Worm (Caenorhabditis elegans) whole organism, early embryonic: ENCODE results near the gene F19B10.10.

Experiments used
- B0310.2 ChIP-seq: sonication (generic microtip); optimal IDR thresholded peaks from 2 replicates; lab custom pipeline; 2016; ENCODE audit warnings: mild to moderate bottlenecking, missing genetic modification characterization, missing compliant biosample characterization
- F13C5.2 ChIP-seq: sonication (generic microtip); optimal IDR thresholded peaks from 2 replicates; lab custom pipeline; 2017; ENCODE audit warnings: mild to moderate bottlenecking, missing genetic modification characterization, inconsistent platforms, missing compliant biosample characterization
- aly-1 ChIP-seq: sonication (generic microtip); optimal IDR thresholded peaks from 2 replicates; lab custom pipeline; 2016; ENCODE audit warnings: missing genetic modification characterization, missing compliant biosample characterization
- ama-1 ChIP-seq: fragments of 150-350 bp; optimal IDR thresholded peaks from 2 replicates; lab custom pipeline; 2014
- ceh-13 ChIP-seq: fragments of 200-800 bp; sonication (Bioruptor generic); optimal IDR thresholded peaks from 2 replicates; lab custom pipeline; 2018; ENCODE audit warnings: mild to moderate bottlenecking, missing genetic modification characterization, missing compliant biosample characterization
- ceh-36 ChIP-seq: sonication (generic microtip); optimal IDR thresholded peaks from 2 replicates; lab custom pipeline; 2016; ENCODE audit warnings: missing genetic modification characterization, inconsistent platforms, missing compliant biosample characterization
- ets-7 ChIP-seq: sonication (generic microtip); optimal IDR thresholded peaks from 2 replicates; lab custom pipeline; 2016; ENCODE audit warnings: missing genotype, missing genetic modification characterization, missing compliant biosample characterization
- flt-1 ChIP-seq: fragments of 200-800 bp; sonication (Bioruptor generic); IDR thresholded peaks from 2 replicates; pipeline ENCODE4 v1.3.6; 2022; ENCODE audit warnings: missing genetic modification characterization, missing compliant biosample characterization
- hmbx-1 ChIP-seq: sonication (generic microtip); optimal IDR thresholded peaks from 2 replicates; lab custom pipeline; 2016; ENCODE audit warnings: mild to moderate bottlenecking, missing genetic modification characterization, missing compliant biosample characterization
- hmg-4 ChIP-seq: fragments of 200-800 bp; sonication (Bioruptor generic); optimal IDR thresholded peaks from 2 replicates; lab custom pipeline; 2018; ENCODE audit warnings: mild to moderate bottlenecking, missing genetic modification characterization, missing compliant biosample characterization
- hnd-1 ChIP-seq: sonication (generic microtip); optimal IDR thresholded peaks from 2 replicates; lab custom pipeline; 2016; ENCODE audit warnings: missing genetic modification characterization, missing compliant biosample characterization
- pes-1 ChIP-seq: fragments of 200-800 bp; sonication (Bioruptor generic); IDR thresholded peaks from 2 replicates; pipeline ENCODE4 v1.3.6; 2022; ENCODE audit warnings: missing genetic modification reagents, missing genetic modification characterization, missing compliant biosample characterization
- scrt-1 ChIP-seq: fragments of 200-800 bp; sonication (Bioruptor generic); IDR thresholded peaks from 2 replicates; pipeline ENCODE4 v1.3.6; 2022; ENCODE audit warnings: missing genetic modification characterization, missing compliant biosample characterization
- sea-1 ChIP-seq: fragments of 200-800 bp; sonication (Bioruptor generic); conservative IDR thresholded peaks from 2 replicates; pipeline ENCODE4 v1.3.6; 2022; ENCODE audit warnings: missing genetic modification characterization, missing compliant biosample characterization
- tbx-11 ChIP-seq: fragments of 200-800 bp; sonication (Bioruptor generic); IDR thresholded peaks from 2 replicates; pipeline ENCODE4 v1.3.6; 2022; ENCODE audit warnings: missing genetic modification characterization, missing compliant biosample characterization
- tbx-37 ChIP-seq: fragments of 200-800 bp; sonication (Bioruptor generic); conservative IDR thresholded peaks from 2 replicates; pipeline ENCODE4 v1.3.6; 2022; ENCODE audit warnings: missing genetic modification reagents, missing genetic modification characterization, missing compliant biosample characterization
- tra-4 ChIP-seq: sonication (generic microtip); optimal IDR thresholded peaks from 2 replicates; lab custom pipeline; 2017; ENCODE audit warnings: missing genetic modification characterization, missing compliant biosample characterization

Gene F19B10.10

DNA sequence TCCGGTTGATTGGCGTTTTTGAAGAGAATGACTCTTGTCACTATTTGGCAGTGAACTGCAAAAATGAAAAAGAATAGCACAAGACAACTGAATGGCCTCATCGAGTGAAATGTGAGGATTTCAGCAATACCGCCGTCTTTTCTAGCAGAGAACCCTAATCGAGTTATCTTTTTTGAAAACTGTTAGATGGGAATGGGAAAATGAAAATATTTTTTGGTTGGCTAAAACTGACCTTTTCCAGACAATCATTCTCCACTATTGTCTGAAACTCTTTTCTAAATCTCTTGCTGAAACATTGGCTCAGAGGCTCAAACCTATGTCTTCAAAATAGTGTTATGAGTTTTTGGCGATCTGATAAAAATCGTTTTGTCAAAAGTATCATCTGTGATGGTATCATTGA is 41.0 kb downstream of the F19B10.10 start, which contains the start of gene M151.10:
TSS of gene M151.10 (minus strand) at position 101 of the 400 bp plus-strand sequence.
- TF ChIP-seq hmg-4 (GFP tag; lab: Kevin White, UChicago): no peak

DNA sequence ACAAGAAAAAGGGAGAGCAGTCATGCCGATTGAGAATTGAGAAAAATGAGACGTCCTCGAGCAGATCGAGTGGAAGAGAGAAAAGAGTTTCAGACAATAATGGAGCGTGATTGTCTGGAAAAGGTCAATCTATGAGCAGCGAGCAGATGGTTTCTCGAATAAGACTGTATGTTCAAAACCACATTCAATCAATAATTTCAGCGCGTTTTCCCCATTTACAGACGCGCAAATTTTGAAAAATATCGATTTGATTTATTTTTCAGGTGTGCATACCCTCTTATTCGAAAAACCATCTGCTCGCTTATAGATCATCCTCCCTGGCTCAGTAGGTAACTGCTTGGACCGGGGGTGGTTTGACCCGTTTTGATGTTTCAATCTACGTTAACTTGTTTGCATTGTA is 42.0 kb downstream of the F19B10.10 start, which contains the start of gene fbxb-31:
TSS of gene fbxb-31 (minus strand) at position 101 of the 400 bp plus-strand sequence.
- TF ChIP-seq hmg-4 (GFP tag; lab: Kevin White, UChicago) (no peak), B0310.2 (tag; lab: Kevin White, UChicago) (no peak), hnd-1 (tag; lab: Kevin White, UChicago) (no peak), ama-1 (lab: Kevin White, UChicago) (no peak), tbx-11 (GFP tag; lab: Robert Waterston, UW) (no peak), scrt-1 (no peak), aly-1 (tag; lab: Kevin White, UChicago) (no peak), ceh-36 (tag; lab: Kevin White, UChicago) (no peak), sea-1 (GFP tag; lab: Robert Waterston, UW) (no peak), pes-1 (GFP tag; lab: Robert Waterston, UW) (no peak), ceh-13 (GFP tag; lab: Kevin White, UChicago) (no peak), F13C5.2 (tag; lab: Kevin White, UChicago) (no peak), hmbx-1 (tag; lab: Kevin White, UChicago) (no peak), ets-7 (no peak), flt-1 (no peak), tbx-37 (GFP tag; lab: Robert Waterston, UW) (no peak)

DNA sequence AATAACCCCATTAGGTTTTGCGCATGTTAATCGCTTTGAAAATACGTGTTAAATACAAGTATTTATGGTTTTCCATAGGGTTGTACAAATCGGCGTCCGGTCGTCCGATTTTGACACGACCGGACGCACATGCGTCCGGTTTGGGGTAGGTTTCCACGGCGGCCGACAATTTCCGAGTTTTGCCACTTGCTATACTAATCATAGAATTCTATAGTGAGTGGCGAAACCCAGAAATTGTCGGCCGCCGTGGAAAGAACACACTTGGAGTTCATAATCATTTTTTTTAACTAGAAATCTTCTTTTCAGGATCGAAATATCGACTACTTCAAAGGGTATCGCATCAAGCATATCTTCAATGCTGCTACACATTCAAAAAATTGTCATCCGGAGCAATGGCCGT is 46.5 kb downstream of the F19B10.10 start:
- TF ChIP-seq tbx-37 (GFP tag; lab: Robert Waterston, UW) (no peak), hnd-1 (tag; lab: Kevin White, UChicago) (no peak), scrt-1 (no peak), ets-7 (no peak), ceh-13 (GFP tag; lab: Kevin White, UChicago) (no peak), F13C5.2 (tag; lab: Kevin White, UChicago) (no peak)

DNA sequence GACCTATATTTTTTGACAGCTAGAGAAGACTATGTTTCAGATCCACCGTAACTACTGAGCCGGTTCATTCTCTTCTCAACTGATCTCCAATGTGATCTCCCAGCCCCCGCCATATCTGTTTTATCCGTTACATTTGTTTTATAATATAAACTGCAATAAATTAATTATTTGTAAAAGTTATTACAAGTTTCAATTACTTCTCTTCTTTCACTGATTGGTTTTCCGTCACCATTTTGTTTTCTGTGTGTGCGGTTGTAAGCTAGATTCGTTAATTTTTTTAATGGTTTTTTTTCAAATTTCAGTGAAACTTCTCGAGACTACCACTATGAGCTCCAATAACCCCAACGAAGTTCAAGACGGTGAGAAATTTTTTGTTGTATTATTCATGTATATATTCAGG is 50.4 kb downstream of the F19B10.10 start, which contains the start of gene M151.2:
TSS of gene M151.2 (plus strand) at position 301 of the 400 bp plus-strand sequence.
- TF ChIP-seq ceh-13 (GFP tag; lab: Kevin White, UChicago): no peak
- no peak for TF ChIP-seq flt-1
- no peak for TF ChIP-seq tbx-11 (GFP tag; lab: Robert Waterston, UW)
- TF ChIP-seq B0310.2 (tag; lab: Kevin White, UChicago): no peak
- no peak for TF ChIP-seq ets-7
- no peak for TF ChIP-seq sea-1 (GFP tag; lab: Robert Waterston, UW)
- no peak for TF ChIP-seq F13C5.2 (tag; lab: Kevin White, UChicago)
- TF ChIP-seq scrt-1: no peak
- no peak for TF ChIP-seq tra-4
- TF ChIP-seq hmbx-1 (tag; lab: Kevin White, UChicago): no peak
